Worm (Caenorhabditis elegans): Measurements from ENCODE around the gene F38A5.8.
A peak's percentile ranks its signal among the peaks of the same experiment; 100 is the strongest.

Gene F38A5.8

DNA sequence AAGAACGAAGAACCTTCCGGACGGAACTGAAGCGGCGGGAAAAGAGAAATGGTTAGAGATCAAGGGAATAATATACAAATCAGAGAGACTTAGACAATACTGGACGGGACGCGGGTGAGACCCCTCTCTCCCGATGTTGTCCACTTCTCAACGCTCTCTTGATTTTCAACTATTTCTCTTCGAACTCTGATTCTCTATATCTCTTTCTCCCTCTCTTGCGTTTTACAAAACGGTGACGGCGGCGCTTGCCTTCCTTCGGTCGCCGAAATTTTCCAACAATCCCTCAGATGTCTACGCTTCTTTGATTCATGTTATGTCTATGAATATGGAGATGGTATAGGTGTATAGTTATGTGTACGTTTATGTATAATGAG, 22.8 kb upstream of the F38A5.8 start (continued):
- TF ChIP-seq elt-2 (tag; optimal IDR thresholded peaks at IDR 0.05) (no peak), C04F5.9 (tag; optimal IDR thresholded peaks at IDR 0.05) (no peak), Y116A8C.19 (tag; optimal IDR thresholded peaks at IDR 0.05; ENCODE audit: borderline replicate concordance) (no peak), xbp-1 (tag; optimal IDR thresholded peaks at IDR 0.05) (peak; percentile 46), nhr-76 (tag; optimal IDR thresholded peaks at IDR 0.05) (no peak), nhr-77 (tag; optimal IDR thresholded peaks at IDR 0.05) (peak; percentile 8), zag-1 (tag; optimal IDR thresholded peaks at IDR 0.05) (no peak), lin-39 (tag; optimal IDR thresholded peaks at IDR 0.05) (no peak), lir-3 (tag; optimal IDR thresholded peaks at IDR 0.05; ENCODE audit: poor library complexity) (peak; percentile 4), unc-98 (GFP tag; IDR thresholded peaks at IDR 0.05) (no peak), nhr-71 (tag; optimal IDR thresholded peaks at IDR 0.05) (peak; percentile 77), efl-1 (optimal IDR thresholded peaks at IDR 0.05) (peak; percentile 61 to 67), efl-1 (GFP tag; optimal IDR thresholded peaks at IDR 0.05 in 1 of 2) (peak; percentile 0 to 87), nhr-19 (GFP tag; conservative IDR thresholded peaks at IDR 0.05) (peak; percentile 31; the same call in 1 of the 2 replicates), fkh-4 (tag; optimal IDR thresholded peaks at IDR 0.05; ENCODE audit: borderline replicate concordance) (no peak), irx-1 (tag; optimal IDR thresholded peaks at IDR 0.05) (no peak), lsy-2 (tag; optimal IDR thresholded peaks at IDR 0.05) (peak; percentile 51 to 63), ztf-4 (tag; optimal IDR thresholded peaks at IDR 0.05) (peak; percentile 4), alr-1 (tag; optimal IDR thresholded peaks at IDR 0.05; ENCODE audit: borderline replicate concordance) (no peak), lin-14 (GFP tag; optimal IDR thresholded peaks at IDR 0.05) (peak; percentile 80), vab-15 (tag; optimal IDR thresholded peaks at IDR 0.05) (no peak), snpc-4 (tag; optimal IDR thresholded peaks at IDR 0.05) (no peak), snu-23 (GFP tag; optimal IDR thresholded peaks at IDR 0.05) (peak; percentile 78), ceh-63 (GFP tag; optimal IDR thresholded peaks at IDR 0.05) (no peak), dpl-1 (GFP tag; optimal IDR thresholded peaks at IDR 0.05) (peak; percentile 36 to 48 (median 45)), lin-15B (tag; optimal IDR thresholded peaks at IDR 0.05) (no peak), mab-9 (GFP tag; IDR thresholded peaks at IDR 0.05) (no peak), egl-27 (tag; optimal IDR thresholded peaks at IDR 0.05) (no peak), pag-3 (tag; optimal IDR thresholded peaks at IDR 0.05; ENCODE audit: borderline replicate concordance, insufficient read depth) (no peak), nhr-237 (tag; optimal IDR thresholded peaks at IDR 0.05) (no peak), swsn-7 (tag; optimal IDR thresholded peaks at IDR 0.05) (peak; percentile 53), C34B4.2 (tag; optimal IDR thresholded peaks at IDR 0.05) (no peak), nhr-11 (tag; optimal IDR thresholded peaks at IDR 0.05) (no peak), ets-5 (GFP tag; IDR thresholded peaks at IDR 0.05) (no peak), nhr-85 (tag) (peak; percentile 92), egl-13 (tag; optimal IDR thresholded peaks at IDR 0.05) (no peak), sptf-1 (tag; optimal IDR thresholded peaks at IDR 0.05) (no peak)

DNA sequence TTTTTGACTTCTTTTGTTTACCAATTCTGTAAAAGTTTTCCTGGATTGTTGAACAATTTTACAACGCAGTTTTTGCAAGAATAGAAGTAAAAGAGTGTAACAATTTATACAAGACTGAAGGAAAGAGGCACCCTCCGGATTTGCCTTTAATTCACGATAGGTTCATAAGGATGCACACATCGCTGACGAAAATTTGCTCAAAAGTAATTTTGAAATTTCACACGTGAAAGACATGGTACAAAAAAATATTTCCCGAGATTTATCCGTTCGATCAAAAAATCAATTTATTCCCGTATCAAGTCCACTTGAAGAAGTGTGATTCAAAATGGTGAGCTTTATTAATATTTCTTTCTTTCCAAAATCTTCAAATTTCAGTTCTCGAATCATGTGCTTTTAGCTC, 21.6 kb upstream of the F38A5.8 start, which contains the start of gene C43G2.3:
TSS of gene C43G2.3 (plus strand) at position 301 of the 400 bp plus-strand sequence.
- TF ChIP-seq nhr-85 (tag): no peak
- TF ChIP-seq fkh-8 (tag; optimal IDR thresholded peaks at IDR 0.05): no peak
- TF ChIP-seq lin-13 (GFP tag; optimal IDR thresholded peaks at IDR 0.05): no peak

DNA sequence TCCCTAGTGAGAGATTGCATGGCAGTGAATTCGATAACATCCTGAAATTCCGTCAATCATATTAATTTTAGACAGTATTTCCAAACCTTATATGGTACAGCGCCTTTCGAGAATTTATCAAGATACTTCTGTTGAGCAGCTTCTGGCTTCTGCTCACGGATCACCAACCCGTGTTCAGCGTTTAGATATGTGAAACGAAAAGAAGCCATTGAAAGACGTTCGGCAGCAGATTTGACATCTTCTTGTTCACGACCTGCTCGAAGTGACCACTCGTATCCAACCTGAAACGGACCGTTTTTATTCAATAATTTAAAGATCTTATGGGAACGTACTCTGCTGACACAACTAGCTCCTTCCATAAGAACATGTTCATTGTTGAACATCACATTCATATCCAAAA, 17.9 kb upstream of the F38A5.8 start:
- no peak for TF ChIP-seq alr-1 (tag; optimal IDR thresholded peaks at IDR 0.05; ENCODE audit: borderline replicate concordance)
- TF ChIP-seq rnt-1 (tag; optimal IDR thresholded peaks at IDR 0.05): no peak
- no peak for TF ChIP-seq nhr-12 (tag; optimal IDR thresholded peaks at IDR 0.05)
- no peak for TF ChIP-seq unc-30 (tag; optimal IDR thresholded peaks at IDR 0.05)
- TF ChIP-seq snu-23 (GFP tag; optimal IDR thresholded peaks at IDR 0.05): no peak
